Worm (Caenorhabditis elegans) whole organism, L2 larva: ENCODE data around the gene ets-8.

Experiments
- alr-1 ChIP-seq: fragments of 150-350 bp; optimal IDR thresholded peaks from 2 replicates; lab custom pipeline; 2014; ENCODE audit warnings: missing biosample characterization, missing genetic modification characterization
- aly-2 ChIP-seq: fragments of 150-350 bp; optimal IDR thresholded peaks from 2 replicates; lab custom pipeline; 2014; ENCODE audit warnings: missing biosample characterization, missing genetic modification characterization
- ceh-16 ChIP-seq: fragments of 150-350 bp; optimal IDR thresholded peaks from 2 replicates; lab custom pipeline; 2014; ENCODE audit warnings: missing biosample characterization, missing genetic modification characterization
- crh-2 ChIP-seq: sonication (generic microtip); optimal IDR thresholded peaks from 2 replicates; lab custom pipeline; 2017; ENCODE audit warnings: missing biosample characterization, missing genetic modification characterization
- elt-1 ChIP-seq: fragments of 150-350 bp; optimal IDR thresholded peaks from 2 replicates; lab custom pipeline; 2014; ENCODE audit warnings: missing biosample characterization, missing genetic modification characterization
- gmeb-1 ChIP-seq: fragments of 150-350 bp; optimal IDR thresholded peaks from 2 replicates; lab custom pipeline; 2014; ENCODE audit warnings: missing biosample characterization, missing genetic modification characterization
- lin-39 ChIP-seq: fragments of 150-350 bp; optimal IDR thresholded peaks from 2 replicates; lab custom pipeline; 2014; ENCODE audit warnings: missing biosample characterization, missing genetic modification reagents, missing genetic modification characterization
- mdl-1 ChIP-seq, 2 experiments: fragments of 150-350 bp in 1 of 2; sonication (generic microtip) in 1 of 2; optimal IDR thresholded peaks; 2 replicates each; lab custom pipeline; 2017; ENCODE audit warnings: missing biosample characterization in 2 of 2, missing genetic modification characterization in 2 of 2
- nhr-25 ChIP-seq: fragments of 150-350 bp; sonication (generic microtip); optimal IDR thresholded peaks from 3 replicates; lab custom pipeline; 2014; ENCODE audit warnings: missing biosample characterization, missing genetic modification characterization
- peb-1 ChIP-seq: fragments of 150-350 bp; optimal IDR thresholded peaks from 2 replicates; lab custom pipeline; 2014; ENCODE audit warnings: missing biosample characterization, missing genetic modification characterization
- snpc-4 ChIP-seq: fragments of 150-350 bp; optimal IDR thresholded peaks from 2 replicates; lab custom pipeline; 2014; ENCODE audit warnings: missing biosample characterization, missing genetic modification characterization
- unc-62 ChIP-seq: fragments of 150-350 bp; optimal IDR thresholded peaks from 2 replicates; lab custom pipeline; 2014; ENCODE audit warnings: missing biosample characterization, missing genetic modification reagents, missing genetic modification characterization
- ztf-4 ChIP-seq: fragments of 150-350 bp; optimal IDR thresholded peaks from 2 replicates; lab custom pipeline; 2014; ENCODE audit warnings: missing biosample characterization, missing genetic modification characterization

- TF ChIP-seq alr-1 (tag; lab: Kevin White, UChicago) (no peak), nhr-25 (tag; lab: Kevin White, UChicago) (no peak), crh-2 (tag; lab: Kevin White, UChicago) (no peak), peb-1 (tag; lab: Kevin White, UChicago) (no peak), gmeb-1 (tag; lab: Kevin White, UChicago) (no peak), ztf-4 (no peak), ceh-16 (no peak), mdl-1 (tag; optimal IDR thresholded peaks at IDR 0.05; lab: Kevin White, UChicago) (no peak), snpc-4 (tag; lab: Kevin White, UChicago) (no peak), aly-2 (tag; lab: Kevin White, UChicago) (no peak), lin-39 (tag; lab: Kevin White, UChicago) (no peak), unc-62 (GFP tag; lab: Kevin White, UChicago) (no peak), elt-1 (tag; lab: Kevin White, UChicago) (no peak)
Measured at ce11 chrIV:1207980-1208379, 47.7 kb upstream of the ets-8 start, which contains the start of gene dsl-1.
